Worm (Caenorhabditis elegans) whole organism, L1 larva: ENCODE measurements around the gene W05B10.6.

ENCODE experiments used
- ceh-82 ChIP-seq, 3 experiments: fragments of 150-350 bp in 1 of 3; sonication (generic microtip) in 2 of 3; optimal IDR thresholded peaks; 2 replicates each; lab custom pipeline; 2014 to 2017; ENCODE audit warnings: missing biosample characterization in 3 of 3, missing genetic modification characterization in 3 of 3
- hpl-2 ChIP-seq: fragments of 150-350 bp; optimal IDR thresholded peaks from 2 replicates; lab custom pipeline; 2014; ENCODE audit warnings: missing biosample characterization, missing genetic modification reagents, missing genetic modification characterization
- lin-14 ChIP-seq: fragments of 200-800 bp; sonication (Bioruptor generic); optimal IDR thresholded peaks from 2 replicates; lab custom pipeline; 2018; ENCODE audit warnings: mild to moderate bottlenecking, missing genetic modification characterization, moderate library complexity, missing compliant biosample characterization
- nhr-237 ChIP-seq: fragments of 150-350 bp; optimal IDR thresholded peaks from 2 replicates; lab custom pipeline; 2014; ENCODE audit warnings: missing biosample characterization, missing genetic modification characterization
- nhr-77 ChIP-seq: fragments of 150-350 bp; optimal IDR thresholded peaks from 2 replicates; lab custom pipeline; 2014; ENCODE audit warnings: missing biosample characterization, missing genetic modification characterization
- unc-62 ChIP-seq: fragments of 150-350 bp; optimal IDR thresholded peaks from 2 replicates; lab custom pipeline; 2014; ENCODE audit warnings: missing biosample characterization, missing genetic modification reagents, missing genetic modification characterization

DNA sequence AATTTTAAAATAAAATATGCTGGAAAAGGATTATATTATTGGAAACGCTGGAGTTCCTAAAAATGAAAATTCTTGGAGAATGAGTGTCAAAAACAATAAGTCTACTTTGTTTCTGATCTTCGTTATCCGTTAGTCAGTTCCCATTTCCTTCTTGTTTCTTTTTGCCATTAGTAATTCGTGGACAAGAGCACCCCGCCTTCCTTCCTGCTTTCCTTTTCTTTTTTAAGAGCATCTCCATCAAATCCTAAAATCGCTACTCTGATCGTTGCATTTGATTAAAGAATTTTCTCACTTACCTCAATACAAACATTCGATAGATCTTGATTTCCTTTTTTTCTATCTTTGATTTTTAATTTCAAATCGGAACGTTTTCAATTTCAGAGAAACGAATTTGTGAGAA lies 21.8 kb upstream of the W05B10.6 start, which contains the start of gene frpr-15:
- TF ChIP-seq ceh-82 (tag; optimal IDR thresholded peaks at IDR 0.05; lab: Kevin White, UChicago) (no peak), nhr-237 (tag; lab: Kevin White, UChicago) (no peak), lin-14 (GFP tag; lab: Kevin White, UChicago) (no peak), hpl-2 (GFP tag; lab: Kevin White, UChicago) (no peak), unc-62 (GFP tag; lab: Kevin White, UChicago) (no peak), nhr-77 (tag; lab: Kevin White, UChicago) (no peak)
